Fruit fly (Drosophila melanogaster): Measurements from ENCODE around the gene CG11537.
A peak's percentile ranks its signal among the peaks of the same experiment; 100 is the strongest.

Gene CG11537

DNA sequence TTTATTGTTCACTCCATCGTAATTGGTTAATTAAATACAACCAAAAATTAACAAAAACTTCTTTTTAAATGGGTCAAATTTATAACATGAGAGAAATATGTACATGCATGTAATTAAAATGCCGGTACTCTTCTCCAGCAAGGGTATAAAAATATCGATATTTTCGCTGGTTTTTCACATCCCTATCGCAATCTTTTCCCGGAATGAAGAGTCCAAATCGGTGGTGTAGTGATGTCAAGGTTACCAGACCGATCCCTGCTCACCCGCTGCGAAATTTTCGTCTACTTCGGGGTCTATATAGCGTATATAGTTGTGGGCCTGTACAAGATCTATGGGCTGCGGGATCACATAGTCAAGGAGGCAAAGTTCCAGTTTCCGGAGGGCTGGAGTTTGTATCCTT is 18.7 kb upstream of the CG11537 start, which contains the start of gene rasp (continued):
- TF ChIP-seq hb (GFP tag; IDR thresholded peaks at IDR 0.05; ENCODE audit: partially characterized antibody): no peak
- TF ChIP-seq fu2 (GFP tag; optimal IDR thresholded peaks at IDR 0.05): no peak
- peak; percentile 10 for TF ChIP-seq zen (tag; optimal IDR thresholded peaks at IDR 0.05)
- TF ChIP-seq Dbx (GFP tag; IDR thresholded peaks at IDR 0.05): no peak
- TF ChIP-seq crp (GFP tag; optimal IDR thresholded peaks at IDR 0.05): no peak
- TF ChIP-seq CG1602 (GFP tag; optimal IDR thresholded peaks at IDR 0.05): no peak
- TF ChIP-seq slou (GFP tag; optimal IDR thresholded peaks at IDR 0.05): no peak
- no peak for TF ChIP-seq Dp (GFP tag; optimal IDR thresholded peaks at IDR 0.05)
- no peak for TF ChIP-seq CG14441 (GFP tag; IDR thresholded peaks at IDR 0.05)
- peak; percentile 63 for TF ChIP-seq BEAF-32 (GFP tag; optimal IDR thresholded peaks at IDR 0.05)
- TF ChIP-seq stwl (tag; optimal IDR thresholded peaks at IDR 0.05): peak; percentile 33
- TF ChIP-seq NC2β (GFP tag; optimal IDR thresholded peaks at IDR 0.05): no peak
- no peak for TF ChIP-seq CG33213 (GFP tag; optimal IDR thresholded peaks at IDR 0.05)
- no peak for TF ChIP-seq CG14965 (GFP tag; optimal IDR thresholded peaks at IDR 0.05; ENCODE audit: borderline replicate concordance)
- no peak for TF ChIP-seq bsh (GFP tag; optimal IDR thresholded peaks at IDR 0.05)
- TF ChIP-seq chm (GFP tag; IDR thresholded peaks at IDR 0.05): no peak
- no peak for TF ChIP-seq Eip74EF (GFP tag; optimal IDR thresholded peaks at IDR 0.05)
- peak; percentile 63 for TF ChIP-seq Scr (GFP tag; IDR thresholded peaks at IDR 0.05; ENCODE audit: partially characterized antibody)
- peak; percentile 56 for TF ChIP-seq Dref (GFP tag; IDR thresholded peaks at IDR 0.05)
- TF ChIP-seq CG1233 (GFP tag; optimal IDR thresholded peaks at IDR 0.05): no peak
- no peak for TF ChIP-seq CG12744 (GFP tag; optimal IDR thresholded peaks at IDR 0.05)
- no peak for TF ChIP-seq jumu (GFP tag; optimal IDR thresholded peaks at IDR 0.05)
- TF ChIP-seq amos (GFP tag; IDR thresholded peaks at IDR 0.05; ENCODE audit: partially characterized antibody): peak; percentile 48
- no peak for TF ChIP-seq cas (GFP tag; IDR thresholded peaks at IDR 0.05)
- no peak for TF ChIP-seq CG2199 (GFP tag; IDR thresholded peaks at IDR 0.05)
- TF ChIP-seq Mrtf (GFP tag; IDR thresholded peaks at IDR 0.05): no peak
- TF ChIP-seq ap (GFP tag; IDR thresholded peaks at IDR 0.05): no peak
- no peak for TF ChIP-seq CG10431 (GFP tag; optimal IDR thresholded peaks at IDR 0.05)
- no peak for TF ChIP-seq jigr1 (GFP tag; IDR thresholded peaks at IDR 0.05)
- no peak for TF ChIP-seq Ssrp (tag; optimal IDR thresholded peaks at IDR 0.05)
- TF ChIP-seq CG13287 (GFP tag; IDR thresholded peaks at IDR 0.05; ENCODE audit: partially characterized antibody): peak; percentile 49
- no peak for TF ChIP-seq Spps (tag; optimal IDR thresholded peaks at IDR 0.05)
- no peak for TF ChIP-seq CG17361 (GFP tag; IDR thresholded peaks at IDR 0.05)
- no peak for TF ChIP-seq Nf-YA (GFP tag; IDR thresholded peaks at IDR 0.05)
- no peak for TF ChIP-seq Doc2 (GFP tag; IDR thresholded peaks at IDR 0.05)
- TF ChIP-seq CG1603 (tag; optimal IDR thresholded peaks at IDR 0.05): peak; percentile 21
- no peak for TF ChIP-seq disco-r (GFP tag; optimal IDR thresholded peaks at IDR 0.05)
- 0 out of 3 replicates have a peak, but pooled peaks have one; percentile 16 for TF ChIP-seq row (GFP tag; IDR thresholded peaks at IDR 0.05)
- no peak for TF ChIP-seq Meics (GFP tag; optimal IDR thresholded peaks at IDR 0.05)
- TF ChIP-seq CG8089 (GFP tag; optimal IDR thresholded peaks at IDR 0.05): no peak
- TF ChIP-seq Hr51 (GFP tag; optimal IDR thresholded peaks at IDR 0.05): no peak
- TF ChIP-seq unpg (GFP tag; optimal IDR thresholded peaks at IDR 0.05): no peak
- TF ChIP-seq vvl (GFP tag; IDR thresholded peaks at IDR 0.05): no peak
- peak; percentile 42 for TF ChIP-seq CG15514 (GFP tag; optimal IDR thresholded peaks at IDR 0.05)
- TF ChIP-seq kni (GFP tag; optimal IDR thresholded peaks at IDR 0.05): no peak
- TF ChIP-seq Six4 (GFP tag; optimal IDR thresholded peaks at IDR 0.05): no peak
- no peak for TF ChIP-seq Awh (GFP tag; IDR thresholded peaks at IDR 0.05)
- TF ChIP-seq CG13775 (GFP tag; optimal IDR thresholded peaks at IDR 0.05): no peak
- TF ChIP-seq CG1832 (GFP tag; optimal IDR thresholded peaks at IDR 0.05): no peak
- TF ChIP-seq Ptx1 (GFP tag; IDR thresholded peaks at IDR 0.05): no peak
- no peak for TF ChIP-seq CG15601 (tag; optimal IDR thresholded peaks at IDR 0.05)

Measured in whole organism, embryonic.